Fruit fly (Drosophila melanogaster): ENCODE results near the gene Pi3K92E.

Pi3K92E gene

dm6 chr3R:20587630-20588479 lies 46.7 kb downstream of the Pi3K92E start, which contains the start of gene Septin2 (continued):
- TF ChIP-seq CG8319 (GFP tag; optimal IDR thresholded peaks at IDR 0.05) (peak; percentile 92), CG3032 (tag; optimal IDR thresholded peaks at IDR 0.05) (peak; percentile 85), Hr4 (GFP tag; optimal IDR thresholded peaks at IDR 0.05) (peak; percentile 96), Sox15 (GFP tag; optimal IDR thresholded peaks at IDR 0.05) (peak; percentile 88), dac (GFP tag; optimal IDR thresholded peaks at IDR 0.05) (peak; percentile 82), eg (GFP tag; IDR thresholded peaks at IDR 0.05) (peak; percentile 82), CG6163 (GFP tag; IDR thresholded peaks at IDR 0.05) (peak; percentile 78), CG6854 (GFP tag; optimal IDR thresholded peaks at IDR 0.05) (peak; percentile 91), Eip75B (GFP tag; optimal IDR thresholded peaks at IDR 0.05) (peak; percentile 93), Ets21C (GFP tag; optimal IDR thresholded peaks at IDR 0.05) (peak; percentile 87), svp (GFP tag) (peak; percentile 97), CG6792 (GFP tag; optimal IDR thresholded peaks at IDR 0.05) (peak; percentile 93), OdsH (GFP tag; optimal IDR thresholded peaks at IDR 0.05) (peak; percentile 94), Hr39 (GFP tag; optimal IDR thresholded peaks at IDR 0.05) (peak; percentile 93), Smox (GFP tag; optimal IDR thresholded peaks at IDR 0.05) (peak; percentile 94), dsx (GFP tag; optimal IDR thresholded peaks at IDR 0.05; ENCODE audit: poor library complexity, severe bottlenecking) (peak; percentile 85), CG11762 (GFP tag; optimal IDR thresholded peaks at IDR 0.05; ENCODE audit: insufficient read depth) (peak; percentile 95), CG11902 (GFP tag; optimal IDR thresholded peaks at IDR 0.05) (peak; percentile 85)

dm6 chr3R:20586409-20586808 lies 48.1 kb downstream of the Pi3K92E start:
- TF ChIP-seq CG6163 (GFP tag; IDR thresholded peaks at IDR 0.05) (peak; percentile 15; the same call in 1 of the 3 replicates), Eip93F (GFP tag; optimal IDR thresholded peaks at IDR 0.05) (no peak)

- TF ChIP-seq Sox14 (GFP tag; optimal IDR thresholded peaks at IDR 0.05) (peak; percentile 64), Eip78C (GFP tag) (peak; percentile 30), CG6854 (GFP tag; optimal IDR thresholded peaks at IDR 0.05) (peak; percentile 14), Ets96B (tag; optimal IDR thresholded peaks at IDR 0.05) (no peak)
Observed at dm6 chr3R:20585566-20585965, 49.0 kb downstream of the Pi3K92E start, which contains the start of gene CG16953. Gene CG16953 (minus strand): TSS chr3R:20585833.

dm6 chr3R:20581376-20581775 lies 53.2 kb downstream of the Pi3K92E start, which contains the start of gene CG34008:
Gene CG34008 (minus strand): TSS chr3R:20581522.
- TF ChIP-seq acj6 (GFP tag; optimal IDR thresholded peaks at IDR 0.05) (no peak), net (GFP tag; optimal IDR thresholded peaks at IDR 0.05) (no peak), CG11294 (GFP tag; IDR thresholded peaks at IDR 0.05) (no peak), Hr39 (GFP tag; optimal IDR thresholded peaks at IDR 0.05) (no peak), Smox (GFP tag; optimal IDR thresholded peaks at IDR 0.05) (no peak), CG11902 (GFP tag; optimal IDR thresholded peaks at IDR 0.05) (no peak), CG4318 (GFP tag; optimal IDR thresholded peaks at IDR 0.05) (no peak)

dm6 chr3R:20579816-20580215 lies 54.7 kb downstream of the Pi3K92E start, which contains the start of the genes EloB and Srp14:
Gene EloB (minus strand): TSS chr3R:20579850.
Gene Srp14 (plus strand): TSS chr3R:20580115.
- peak; percentile 55 for TF ChIP-seq Gug (GFP tag; IDR thresholded peaks at IDR 0.05)
- no peak for TF ChIP-seq fd85E (GFP tag; optimal IDR thresholded peaks at IDR 0.05)
- TF ChIP-seq CG7368 (GFP tag; optimal IDR thresholded peaks at IDR 0.05), result no peak
- peak; percentile 69 for TF ChIP-seq dsx (GFP tag; optimal IDR thresholded peaks at IDR 0.05; ENCODE audit: poor library complexity, severe bottlenecking)
- peak; percentile 89 for TF ChIP-seq esn (GFP tag; optimal IDR thresholded peaks at IDR 0.05)
- TF ChIP-seq CG6808 (GFP tag; optimal IDR thresholded peaks at IDR 0.05), result no peak
- peak; percentile 100 for TF ChIP-seq achi (GFP tag; optimal IDR thresholded peaks at IDR 0.05)
- TF ChIP-seq ss (GFP tag; optimal IDR thresholded peaks at IDR 0.05), result no peak
- no peak for TF ChIP-seq Sox102F (GFP tag; optimal IDR thresholded peaks at IDR 0.05)
- peak; percentile 84 for TF ChIP-seq lz (GFP tag; optimal IDR thresholded peaks at IDR 0.05)
- TF ChIP-seq Lpt (GFP tag; optimal IDR thresholded peaks at IDR 0.05), result peak; percentile 32
- no peak for TF ChIP-seq dac (GFP tag; optimal IDR thresholded peaks at IDR 0.05)
- TF ChIP-seq CG6854 (GFP tag; optimal IDR thresholded peaks at IDR 0.05), result no peak
- TF ChIP-seq CG3919 (GFP tag; optimal IDR thresholded peaks at IDR 0.05), result no peak
- TF ChIP-seq topi (GFP tag; optimal IDR thresholded peaks at IDR 0.05), result peak; percentile 78
- TF ChIP-seq CG10669 (GFP tag; optimal IDR thresholded peaks at IDR 0.05), result no peak
- no peak for TF ChIP-seq CG6276 (GFP tag; optimal IDR thresholded peaks at IDR 0.05)
- TF ChIP-seq CG8632 (GFP tag; optimal IDR thresholded peaks at IDR 0.05), result peak; percentile 55
- no peak for TF ChIP-seq CG9139 (GFP tag; optimal IDR thresholded peaks at IDR 0.05)
- TF ChIP-seq CG3032 (tag; optimal IDR thresholded peaks at IDR 0.05), result peak; percentile 82
- no peak for TF ChIP-seq CG32006 (GFP tag; optimal IDR thresholded peaks at IDR 0.05)
- peak; percentile 96 for TF ChIP-seq svp (GFP tag)

Data from whole organism, prepupa.